Fruit fly (Drosophila melanogaster) whole organism, wandering third instar larva: ENCODE results near the gene cpo.

Experiments
- CG9705 ChIP-seq: fragments of 200-800 bp; sonication (Bioruptor generic); optimal IDR thresholded peaks from 2 replicates; lab custom pipeline; 2018; ENCODE audit warnings: missing biosample characterization, mild to moderate bottlenecking, missing genetic modification characterization
- CrebA ChIP-seq: fragments of 200-800 bp; sonication (Bioruptor generic); optimal IDR thresholded peaks from 2 replicates; lab custom pipeline; 2016; ENCODE audit warnings: missing biosample characterization, mild to moderate bottlenecking, missing genetic modification characterization, borderline replicate concordance
- Dif ChIP-seq: fragments of 200-275, 200-300 bp; sonication (Bioruptor generic); optimal IDR thresholded peaks from 2 replicates; lab custom pipeline; 2018; ENCODE audit warnings: missing biosample characterization, missing genetic modification characterization; ENCODE audit not compliant: partially characterized antibody
- GATAd ChIP-seq: sonication (Bioruptor generic); optimal IDR thresholded peaks from 2 replicates; lab custom pipeline; 2016; ENCODE audit warnings: missing biosample characterization, missing genetic modification characterization
- Hnf4 ChIP-seq: fragments of 200-800 bp; sonication (Bioruptor generic); optimal IDR thresholded peaks from 2 replicates; lab custom pipeline; 2016; ENCODE audit warnings: missing biosample characterization, mild to moderate bottlenecking, missing genetic modification characterization
- Hr78 ChIP-seq: fragments of >200 bp; optimal IDR thresholded peaks from 2 replicates; lab custom pipeline; 2017; ENCODE audit warnings: missing biosample characterization, missing genetic modification characterization
- Jra ChIP-seq: sonication (Bioruptor generic); optimal IDR thresholded peaks from 2 replicates; lab custom pipeline; 2016; ENCODE audit warnings: missing biosample characterization, missing genetic modification characterization
- Mio ChIP-seq: sonication (Bioruptor generic); optimal IDR thresholded peaks from 2 replicates; lab custom pipeline; 2016; ENCODE audit warnings: missing biosample characterization, missing genetic modification characterization
- Myc ChIP-seq: fragments of >200 bp; optimal IDR thresholded peaks from 2 replicates; lab custom pipeline; 2017
- N ChIP-seq: fragments of >200 bp; optimal IDR thresholded peaks from 2 replicates; lab custom pipeline; 2018; ENCODE audit warnings: missing biosample characterization, missing external identifiers, missing genetic modification characterization
- OdsH ChIP-seq: fragments of 200-800 bp; sonication (Bioruptor generic); optimal IDR thresholded peaks from 2 replicates; lab custom pipeline; 2016; ENCODE audit warnings: missing biosample characterization, mild to moderate bottlenecking, missing genetic modification characterization
- Rel ChIP-seq, 2 experiments: fragments of 200-800 bp; sonication (Bioruptor generic) in 1 of 2; optimal IDR thresholded peaks; 2 replicates in 1 of 2; 3 replicates in 1 of 2; lab custom pipeline; 2016 to 2019; ENCODE audit warnings: mild to moderate bottlenecking in 2 of 2, missing biosample characterization in 2 of 2, missing genetic modification characterization in 2 of 2, moderate library complexity in 1 of 2
- Sp1 ChIP-seq: fragments of 200-800 bp; sonication (Bioruptor generic); optimal IDR thresholded peaks from 3 replicates; lab custom pipeline; 2019; ENCODE audit warnings: missing biosample characterization, mild to moderate bottlenecking, missing genetic modification characterization, moderate library complexity
- Vsx2 ChIP-seq: fragments of 200-300, 225-300 bp; sonication (Bioruptor generic); optimal IDR thresholded peaks from 2 replicates; lab custom pipeline; 2018; ENCODE audit warnings: missing biosample characterization, missing genetic modification characterization; ENCODE audit not compliant: partially characterized antibody
- br ChIP-seq: fragments of 200-800 bp; sonication (Bioruptor generic); optimal IDR thresholded peaks from 2 replicates; lab custom pipeline; 2016; ENCODE audit warnings: missing biosample characterization, missing genetic modification characterization
- dl ChIP-seq, 2 experiments: fragments of 175-275, 200-275 bp in 1 of 2; fragments of 200-275 bp in 1 of 2; sonication (Bioruptor generic); optimal IDR thresholded peaks; lab custom pipeline; 2018; ENCODE audit warnings: mild to moderate bottlenecking in 2 of 2, missing biosample characterization in 2 of 2, missing genetic modification characterization in 2 of 2, moderate library complexity in 2 of 2; ENCODE audit not compliant: partially characterized antibody in 2 of 2, insufficient read depth in 1 of 2
- dmrt93B ChIP-seq: fragments of 200-800 bp; sonication (Bioruptor generic); optimal IDR thresholded peaks from 2 replicates; lab custom pipeline; 2018; ENCODE audit warnings: missing biosample characterization, mild to moderate bottlenecking, missing genetic modification characterization
- ey ChIP-seq: fragments of 200-800 bp; sonication (Bioruptor generic); optimal IDR thresholded peaks from 2 replicates; lab custom pipeline; 2016; ENCODE audit warnings: missing biosample characterization, missing genetic modification characterization
- fru ChIP-seq: fragments of 200-800 bp; sonication (Bioruptor generic); optimal IDR thresholded peaks from 3 replicates; lab custom pipeline; 2016; ENCODE audit warnings: missing biosample characterization, mild to moderate bottlenecking, missing genetic modification characterization
- h ChIP-seq: fragments of 200-800 bp; sonication (Bioruptor generic); optimal IDR thresholded peaks from 3 replicates; lab custom pipeline; 2016; ENCODE audit warnings: missing biosample characterization, mild to moderate bottlenecking, missing genetic modification characterization
- lola ChIP-seq: fragments of >200 bp; optimal IDR thresholded peaks from 2 replicates; lab custom pipeline; 2017; ENCODE audit warnings: missing biosample characterization, missing genetic modification characterization
- pan ChIP-seq: fragments of >200 bp; optimal IDR thresholded peaks from 2 replicates; lab custom pipeline; 2017
- psq ChIP-seq: fragments of 200-800 bp; sonication (Bioruptor generic); optimal IDR thresholded peaks from 3 replicates; lab custom pipeline; 2017; ENCODE audit warnings: missing biosample characterization, mild to moderate bottlenecking, missing genetic modification characterization, moderate library complexity
- sage ChIP-seq: fragments of 200-800 bp; sonication (Bioruptor generic); optimal IDR thresholded peaks from 2 replicates; lab custom pipeline; 2016; ENCODE audit warnings: missing biosample characterization, mild to moderate bottlenecking, missing genetic modification characterization
- sv ChIP-seq: fragments of 200-800 bp; sonication (Bioruptor generic); optimal IDR thresholded peaks from 3 replicates; lab custom pipeline; 2016; ENCODE audit warnings: missing biosample characterization, missing genetic modification characterization
- tai ChIP-seq: sonication (Bioruptor generic); optimal IDR thresholded peaks from 2 replicates; lab custom pipeline; 2016; ENCODE audit warnings: missing biosample characterization, missing genetic modification characterization
- usp ChIP-seq: fragments of >200 bp; optimal IDR thresholded peaks from 2 replicates; lab custom pipeline; 2017; ENCODE audit warnings: missing biosample characterization, missing genetic modification characterization
- woc ChIP-seq: sonication (Bioruptor generic); optimal IDR thresholded peaks from 2 replicates; lab custom pipeline; 2016; ENCODE audit warnings: missing biosample characterization, mild to moderate bottlenecking, missing genetic modification characterization

cpo gene

DNA sequence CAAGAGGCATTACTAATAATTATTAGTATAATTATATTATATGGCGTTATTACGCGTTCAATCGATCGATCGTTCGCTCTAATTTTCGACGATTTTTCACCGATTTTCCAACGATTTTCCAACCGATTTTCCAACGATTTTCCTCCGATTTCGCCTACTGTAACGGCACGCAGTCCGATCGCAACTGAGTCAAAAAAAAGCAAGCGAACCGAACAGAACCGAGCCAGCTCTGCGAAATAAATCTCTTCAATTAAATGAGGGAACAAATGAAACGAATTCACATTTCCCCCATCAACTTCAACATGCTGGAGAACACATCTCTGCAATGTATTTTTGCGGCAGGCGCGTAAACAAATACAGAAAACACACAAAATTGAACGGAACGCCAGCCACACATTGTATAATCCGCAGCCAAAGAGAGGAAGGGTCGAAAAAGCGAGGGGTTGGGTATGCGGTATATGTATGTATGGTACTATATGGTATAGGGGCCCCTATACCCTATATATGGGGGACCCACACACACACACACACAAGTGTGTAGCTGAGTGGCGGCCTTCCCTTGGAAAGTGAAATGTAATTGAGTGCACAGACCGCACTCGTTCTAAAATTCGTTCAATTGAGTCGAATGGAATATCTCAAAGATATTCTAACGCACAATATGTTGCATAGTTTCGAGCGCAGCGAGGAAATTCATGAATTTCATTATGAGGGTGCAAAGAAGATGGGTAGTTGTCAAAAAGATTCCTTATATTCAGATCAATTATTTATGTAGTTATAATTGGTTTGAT, 133.4 kb downstream of the cpo start, which contains the start of gene htl:
TSS of gene htl (minus strand) at position 186 of the 788 bp plus-strand sequence.
- TF ChIP-seq sage (no peak), psq (GFP tag; lab: Kevin White, UChicago) (no peak), tai (no peak), Vsx2 (no peak), usp (GFP tag; lab: Kevin White, UChicago) (no peak), GATAd (GFP tag; lab: Kevin White, UChicago) (no peak), ey (GFP tag; lab: Kevin White, UChicago) (no peak), lola (GFP tag; lab: Kevin White, UChicago) (no peak), OdsH (GFP tag; lab: Kevin White, UChicago) (no peak), Mio (GFP tag; lab: Kevin White, UChicago) (no peak), Hnf4 (GFP tag; lab: Kevin White, UChicago) (no peak), Hr78 (no peak), br (no peak), Myc (lab: Kevin White, UChicago) (no peak)

DNA sequence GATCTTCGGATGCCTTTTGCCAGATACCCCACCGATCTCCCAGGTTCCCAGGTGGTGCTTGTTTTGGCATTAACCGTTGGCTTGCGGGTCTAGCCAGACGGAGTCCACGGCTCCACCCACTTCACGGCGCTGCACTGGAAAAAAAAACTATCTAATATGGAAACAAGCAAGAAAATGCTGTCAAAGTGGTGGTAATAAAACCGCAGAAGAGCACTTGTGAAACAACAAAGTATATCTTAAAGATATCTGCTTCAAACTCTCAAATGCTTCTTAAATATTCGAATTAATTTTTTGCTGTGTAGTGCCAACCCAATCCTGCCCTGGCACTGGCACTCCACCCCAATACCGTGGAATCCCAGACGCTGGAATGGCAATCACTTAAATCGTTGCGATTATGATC, 138.8 kb downstream of the cpo start:
- TF ChIP-seq woc (GFP tag; lab: Kevin White, UChicago) (no peak), Mio (GFP tag; lab: Kevin White, UChicago) (no peak), pan (no peak), sv (GFP tag; lab: Kevin White, UChicago) (no peak), dl (GFP tag; optimal IDR thresholded peaks at IDR 0.05; lab: Kevin White, UChicago; ENCODE audit: insufficient read depth in 1 of 2, partially characterized antibody in 2 of 2) (no peak), br (no peak), dmrt93B (GFP tag; lab: Kevin White, UChicago) (no peak), Myc (lab: Kevin White, UChicago) (no peak), fru (GFP tag; lab: Kevin White, UChicago) (no peak), Vsx2 (no peak), Rel (GFP tag; optimal IDR thresholded peaks at IDR 0.05; lab: Kevin White, UChicago) (no peak), Rel (tag; optimal IDR thresholded peaks at IDR 0.05; lab: Kevin White, UChicago) (no peak), psq (GFP tag; lab: Kevin White, UChicago) (no peak), CrebA (GFP tag; lab: Kevin White, UChicago) (no peak), GATAd (GFP tag; lab: Kevin White, UChicago) (no peak)

dm6 chr3R:18060551-18060950, 140.9 kb downstream of the cpo start:
- TF ChIP-seq woc (GFP tag; lab: Kevin White, UChicago) (no peak), OdsH (GFP tag; lab: Kevin White, UChicago) (no peak), sv (GFP tag; lab: Kevin White, UChicago) (no peak), h (GFP tag; lab: Kevin White, UChicago) (no peak), Mio (GFP tag; lab: Kevin White, UChicago) (no peak), ey (GFP tag; lab: Kevin White, UChicago) (no peak), pan (no peak), Dif (GFP tag; lab: Kevin White, UChicago) (no peak)
- TF ChIP-seq, all 38 proteins: peak for 0

DNA sequence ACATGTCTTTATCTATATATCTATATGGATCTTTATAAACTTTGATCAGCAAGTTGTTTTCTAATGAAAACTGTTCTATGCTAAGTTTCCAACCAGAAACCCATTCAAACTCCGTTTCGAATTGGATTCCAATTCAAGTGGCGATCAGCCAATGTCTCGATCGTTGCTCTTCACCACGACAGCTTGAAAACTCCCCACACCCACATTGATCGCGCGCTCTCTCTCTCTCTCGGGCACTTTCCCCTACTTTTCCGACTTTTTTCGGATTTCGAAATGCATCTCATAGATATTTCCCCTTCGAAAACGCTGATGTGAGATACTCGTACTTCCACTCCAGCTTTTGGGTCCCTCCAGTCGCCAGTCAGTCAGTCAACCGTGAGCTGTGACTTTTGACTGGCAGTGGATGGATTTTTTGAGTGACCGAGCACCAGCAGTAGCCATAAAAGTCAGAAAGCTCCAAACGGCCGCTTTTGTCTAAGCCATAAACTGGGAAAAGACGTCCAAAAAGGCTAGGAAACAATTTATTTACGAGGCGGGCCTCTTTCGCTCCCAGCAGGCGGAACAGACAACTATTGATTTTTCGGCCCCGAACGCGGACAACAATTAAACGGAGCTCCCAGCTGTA, 143.6 kb downstream of the cpo start:
- TF ChIP-seq Myc (lab: Kevin White, UChicago) (peak; percentile 10), lola (GFP tag; lab: Kevin White, UChicago) (no peak)
- TF ChIP-seq, all 38 proteins: peak for 1

dm6 chr3R:18064369-18064768, 144.7 kb downstream of the cpo start:
- TF ChIP-seq lola (GFP tag; lab: Kevin White, UChicago) (no peak), CG9705 (GFP tag; lab: Kevin White, UChicago) (no peak), Vsx2 (no peak), fru (GFP tag; lab: Kevin White, UChicago) (no peak), Rel (GFP tag; optimal IDR thresholded peaks at IDR 0.05; lab: Kevin White, UChicago) (no peak), Rel (tag; optimal IDR thresholded peaks at IDR 0.05; lab: Kevin White, UChicago) (no peak), psq (GFP tag; lab: Kevin White, UChicago) (no peak), woc (GFP tag; lab: Kevin White, UChicago) (no peak), Jra (no peak), Sp1 (GFP tag; lab: Kevin White, UChicago) (no peak), Hr78 (no peak), N (no peak), sv (GFP tag; lab: Kevin White, UChicago) (no peak)
